Worm (Caenorhabditis elegans): ENCODE data around the gene pdr-1.

ce11 chrIII:13742028-13742427 is 29.3 kb upstream of the pdr-1 start:
- TF ChIP-seq lin-39 (tag; optimal IDR thresholded peaks at IDR 0.05) (no peak), aly-2 (tag; optimal IDR thresholded peaks at IDR 0.05) (no peak), snpc-4 (tag; optimal IDR thresholded peaks at IDR 0.05) (no peak), egl-27 (tag; optimal IDR thresholded peaks at IDR 0.05) (no peak), fos-1 (tag; optimal IDR thresholded peaks at IDR 0.05) (no peak), gmeb-1 (tag; optimal IDR thresholded peaks at IDR 0.05) (no peak), ZK546.5 (tag; optimal IDR thresholded peaks at IDR 0.05) (no peak), ama-1 (optimal IDR thresholded peaks at IDR 0.05) (no peak), mdl-1 (tag; optimal IDR thresholded peaks at IDR 0.05) (no peak), nhr-77 (tag; optimal IDR thresholded peaks at IDR 0.05) (no peak), ztf-11 (tag; optimal IDR thresholded peaks at IDR 0.05) (no peak), unc-39 (tag; optimal IDR thresholded peaks at IDR 0.05) (no peak), nhr-25 (tag; optimal IDR thresholded peaks at IDR 0.05) (no peak)
